Worm (Caenorhabditis elegans) whole organism, L2 larva: ENCODE measurements around the gene prk-2.
"Not testable (repeated sequence)": the region's sequence is repeated elsewhere in the genome, so short reads cannot be mapped to it uniquely, and the experiment has no call there.

Source experiments
- C34F6.9 ChIP-seq: fragments of 150-350 bp; optimal IDR thresholded peaks from 2 replicates; lab custom pipeline; 2014; ENCODE audit warnings: missing biosample characterization, missing genetic modification characterization
- F13H6.1 ChIP-seq: sonication (generic microtip); optimal IDR thresholded peaks from 2 replicates; lab custom pipeline; 2016; ENCODE audit warnings: missing genetic modification characterization, missing compliant biosample characterization
- R02D3.7 ChIP-seq: fragments of 150-350 bp; optimal IDR thresholded peaks from 2 replicates; lab custom pipeline; 2014; ENCODE audit warnings: missing biosample characterization, missing genetic modification characterization
- Y55F3AM.14 ChIP-seq: fragments of 200-800 bp; sonication (Bioruptor generic); optimal IDR thresholded peaks from 2 replicates; lab custom pipeline; 2018; ENCODE audit warnings: mild to moderate bottlenecking, missing genetic modification characterization, missing compliant biosample characterization
- alr-1 ChIP-seq: fragments of 150-350 bp; optimal IDR thresholded peaks from 2 replicates; lab custom pipeline; 2014; ENCODE audit warnings: missing biosample characterization, missing genetic modification characterization
- ama-1 ChIP-seq: fragments of 150-350 bp; optimal IDR thresholded peaks from 2 replicates; lab custom pipeline; 2018; ENCODE audit warnings: inconsistent platforms
- ceh-16 ChIP-seq: fragments of 150-350 bp; optimal IDR thresholded peaks from 2 replicates; lab custom pipeline; 2014; ENCODE audit warnings: missing biosample characterization, missing genetic modification characterization
- ceh-82 ChIP-seq: fragments of 150-350 bp; optimal IDR thresholded peaks from 2 replicates; lab custom pipeline; 2014; ENCODE audit warnings: missing biosample characterization, missing genetic modification characterization
- crh-2 ChIP-seq: sonication (generic microtip); optimal IDR thresholded peaks from 2 replicates; lab custom pipeline; 2017; ENCODE audit warnings: missing biosample characterization, missing genetic modification characterization
- dmd-4 ChIP-seq: sonication (generic microtip); optimal IDR thresholded peaks from 2 replicates; lab custom pipeline; 2017; ENCODE audit warnings: missing biosample characterization, missing genetic modification characterization
- egl-27 ChIP-seq: sonication (generic microtip); optimal IDR thresholded peaks from 3 replicates; lab custom pipeline; 2017; ENCODE audit warnings: missing biosample characterization, missing genetic modification reagents, missing genetic modification characterization
- elt-1 ChIP-seq: fragments of 150-350 bp; optimal IDR thresholded peaks from 2 replicates; lab custom pipeline; 2014; ENCODE audit warnings: missing biosample characterization, missing genetic modification characterization
- fos-1 ChIP-seq: fragments of 150-350 bp; optimal IDR thresholded peaks from 2 replicates; lab custom pipeline; 2014; ENCODE audit warnings: missing biosample characterization, missing genetic modification characterization
- gmeb-1 ChIP-seq: fragments of 150-350 bp; optimal IDR thresholded peaks from 2 replicates; lab custom pipeline; 2014; ENCODE audit warnings: missing biosample characterization, missing genetic modification characterization
- lin-11 ChIP-seq: fragments of 150-350 bp; sonication (generic microtip); optimal IDR thresholded peaks from 2 replicates; lab custom pipeline; 2014; ENCODE audit warnings: missing biosample characterization, missing genetic modification characterization, inconsistent platforms, mixed read lengths
- lin-13 ChIP-seq: fragments of 150-350 bp; optimal IDR thresholded peaks from 2 replicates; lab custom pipeline; 2014; ENCODE audit warnings: missing biosample characterization, missing genetic modification reagents, missing genetic modification characterization
- lin-39 ChIP-seq: fragments of 150-350 bp; optimal IDR thresholded peaks from 2 replicates; lab custom pipeline; 2014; ENCODE audit warnings: missing biosample characterization, missing genetic modification reagents, missing genetic modification characterization
- lsy-2 ChIP-seq, 2 experiments: fragments of 150-350 bp in 1 of 2; sonication (generic microtip) in 1 of 2; optimal IDR thresholded peaks; 2 replicates each; lab custom pipeline; 2014 to 2017; ENCODE audit warnings: missing biosample characterization in 2 of 2, missing genetic modification characterization in 2 of 2
- mbf-1 ChIP-seq: sonication (generic microtip); optimal IDR thresholded peaks from 2 replicates; lab custom pipeline; 2017; ENCODE audit warnings: missing biosample characterization, missing genetic modification characterization
- nhr-11 ChIP-seq: fragments of 150-350 bp; optimal IDR thresholded peaks from 2 replicates; lab custom pipeline; 2014; ENCODE audit warnings: missing biosample characterization, missing genetic modification characterization
- nhr-12 ChIP-seq: fragments of 150-350 bp; optimal IDR thresholded peaks from 2 replicates; lab custom pipeline; 2014; ENCODE audit warnings: missing biosample characterization, missing genetic modification characterization
- nhr-129 ChIP-seq: fragments of 150-350 bp; optimal IDR thresholded peaks from 2 replicates; lab custom pipeline; 2014; ENCODE audit warnings: missing biosample characterization, missing genetic modification characterization
- nhr-21 ChIP-seq: fragments of 150-350 bp; optimal IDR thresholded peaks from 2 replicates; lab custom pipeline; 2014; ENCODE audit warnings: missing biosample characterization, missing genetic modification characterization
- nhr-23 ChIP-seq: fragments of 150-350 bp; optimal IDR thresholded peaks from 2 replicates; lab custom pipeline; 2014; ENCODE audit warnings: missing biosample characterization, missing genetic modification reagents, missing genetic modification characterization
- nhr-25 ChIP-seq: fragments of 150-350 bp; sonication (generic microtip); optimal IDR thresholded peaks from 3 replicates; lab custom pipeline; 2014; ENCODE audit warnings: missing biosample characterization, missing genetic modification characterization
- nhr-6 ChIP-seq: fragments of 150-350 bp; optimal IDR thresholded peaks from 2 replicates; lab custom pipeline; 2014; ENCODE audit warnings: missing biosample characterization, missing genetic modification characterization
- nhr-77 ChIP-seq: fragments of 150-350 bp; optimal IDR thresholded peaks from 2 replicates; lab custom pipeline; 2014; ENCODE audit warnings: missing biosample characterization, missing genetic modification characterization
- sem-4 ChIP-seq: fragments of 150-350 bp; optimal IDR thresholded peaks from 2 replicates; lab custom pipeline; 2014; ENCODE audit warnings: missing biosample characterization, missing genetic modification reagents, missing genetic modification characterization
- skn-1 ChIP-seq: sonication (generic microtip); optimal IDR thresholded peaks from 2 replicates; lab custom pipeline; 2017; ENCODE audit warnings: missing biosample characterization, missing genetic modification characterization
- sma-3 ChIP-seq: sonication (generic microtip); optimal IDR thresholded peaks from 2 replicates; lab custom pipeline; 2016; ENCODE audit warnings: missing genetic modification reagents, missing genetic modification characterization, missing compliant biosample characterization
- sma-9 ChIP-seq, 2 experiments: fragments of 150-350 bp in 1 of 2; sonication (generic microtip) in 1 of 2; optimal IDR thresholded peaks; 2 replicates each; lab custom pipeline; 2014 to 2016; ENCODE audit warnings: missing genetic modification characterization in 2 of 2, mild to moderate bottlenecking in 1 of 2, missing biosample characterization in 1 of 2, missing compliant biosample characterization in 1 of 2, missing genetic modification reagents in 1 of 2, moderate library complexity in 1 of 2
- snpc-4 ChIP-seq: fragments of 150-350 bp; optimal IDR thresholded peaks from 2 replicates; lab custom pipeline; 2014; ENCODE audit warnings: missing biosample characterization, missing genetic modification characterization
- unc-55 ChIP-seq: fragments of 150-350 bp; sonication (generic microtip); optimal IDR thresholded peaks from 3 replicates; lab custom pipeline; 2014; ENCODE audit warnings: missing biosample characterization, missing genetic modification reagents, missing genetic modification characterization
- ztf-11 ChIP-seq: sonication (generic microtip); optimal IDR thresholded peaks from 2 replicates; lab custom pipeline; 2017; ENCODE audit warnings: missing biosample characterization, missing genetic modification characterization
- ztf-4 ChIP-seq: fragments of 150-350 bp; optimal IDR thresholded peaks from 2 replicates; lab custom pipeline; 2014; ENCODE audit warnings: missing biosample characterization, missing genetic modification characterization

The prk-2 gene

ce11 chrIII:3332736-3333135, 37.3 kb downstream of the prk-2 start, which contains the start of gene Y53G8AR.1:
Y53G8AR.1 (plus strand) TSS chrIII:3333036.
- not testable (repeated sequence) for TF ChIP-seq nhr-11 (tag; lab: Kevin White, UChicago); nhr-77; nhr-23

ce11 chrIII:3331767-3332166, 38.2 kb downstream of the prk-2 start:
- TF ChIP-seq Y55F3AM.14 = no peak
- TF ChIP-seq sem-4 (tag; lab: Kevin White, UChicago) = no peak
- no peak for TF ChIP-seq nhr-21 (tag; lab: Kevin White, UChicago)
- no peak for TF ChIP-seq dmd-4 (tag; lab: Kevin White, UChicago)
- no peak for TF ChIP-seq nhr-77
- TF ChIP-seq ceh-16 (tag; lab: Kevin White, UChicago) = no peak
- TF ChIP-seq unc-55 (GFP tag; lab: Kevin White, UChicago) = no peak
- no peak for TF ChIP-seq ztf-11 (tag; lab: Kevin White, UChicago)
- TF ChIP-seq nhr-25 = no peak
- TF ChIP-seq sma-3 (GFP tag; lab: Kevin White, UChicago) = no peak
- TF ChIP-seq R02D3.7 = no peak
- no peak for TF ChIP-seq egl-27 (tag; lab: Kevin White, UChicago)
- TF ChIP-seq lin-39 (tag; lab: Kevin White, UChicago) = no peak
- no peak for TF ChIP-seq elt-1 (tag; lab: Kevin White, UChicago)

ce11 chrIII:3329467-3329866, 40.5 kb downstream of the prk-2 start:
- TF ChIP-seq nhr-77 (no peak), mbf-1 (tag; lab: Kevin White, UChicago) (no peak), nhr-6 (no peak), ama-1 (lab: Kevin White, UChicago) (no peak)

- peak; percentile 43 for TF ChIP-seq fos-1
- peak; percentile 21 for TF ChIP-seq snpc-4 (tag; lab: Kevin White, UChicago)
- peak; percentile 56 for TF ChIP-seq nhr-25
- TF ChIP-seq gmeb-1 (tag; lab: Kevin White, UChicago) = peak; percentile 69
- no peak for TF ChIP-seq ceh-16 (tag; lab: Kevin White, UChicago)
- TF ChIP-seq nhr-12 (tag; lab: Kevin White, UChicago) = no peak
- TF ChIP-seq nhr-129 (tag; lab: Kevin White, UChicago) = peak; percentile 93
- TF ChIP-seq nhr-21 (tag; lab: Kevin White, UChicago) = no peak
- peak; percentile 54 for TF ChIP-seq lin-13 (GFP tag; lab: Kevin White, UChicago)
- no peak for TF ChIP-seq skn-1 (tag; lab: Kevin White, UChicago)
- TF ChIP-seq nhr-23 = no peak
- TF ChIP-seq nhr-6 = peak; percentile 65
- no peak for TF ChIP-seq sma-9 (GFP tag; optimal IDR thresholded peaks at IDR 0.05; lab: Kevin White, UChicago)
- TF ChIP-seq sma-9 (tag; optimal IDR thresholded peaks at IDR 0.05; lab: Kevin White, UChicago) = no peak
- no peak for TF ChIP-seq ztf-4
- peak; percentile 22 for TF ChIP-seq F13H6.1
- TF ChIP-seq mbf-1 (tag; lab: Kevin White, UChicago) = no peak
- no peak for TF ChIP-seq lin-11
- TF ChIP-seq crh-2 (tag; lab: Kevin White, UChicago) = peak; percentile 42
- TF ChIP-seq ama-1 (lab: Kevin White, UChicago) = peak; percentile 44
- no peak for TF ChIP-seq nhr-77
- no peak for TF ChIP-seq elt-1 (tag; lab: Kevin White, UChicago)
- TF ChIP-seq C34F6.9 = peak; percentile 80
- TF ChIP-seq unc-55 (GFP tag; lab: Kevin White, UChicago) = peak; percentile 80
- TF ChIP-seq alr-1 (tag; lab: Kevin White, UChicago) = no peak
- TF ChIP-seq lsy-2 (tag; optimal IDR thresholded peaks at IDR 0.05; lab: Kevin White, UChicago) = peak; percentile 69 to 91
- no peak for TF ChIP-seq ceh-82 (tag; lab: Kevin White, UChicago)
- peak; percentile 35 for TF ChIP-seq sma-3 (GFP tag; lab: Kevin White, UChicago)
- TF ChIP-seq, all 48 proteins: peak for 14
Observed at ce11 chrIII:3323906-3324305, 46.1 kb downstream of the prk-2 start.
